Fruit fly (Drosophila melanogaster): ENCODE results near the gene CG15599.

Gene CG15599

dm6 chrX:15671026-15671563 lies 17.6 kb downstream of the CG15599 start, which contains the start of gene CG15646 (continued):
- no peak for TF ChIP-seq CG15514 (GFP tag; optimal IDR thresholded peaks at IDR 0.05)
- peak; percentile 75 for TF ChIP-seq Blimp-1 (GFP tag; optimal IDR thresholded peaks at IDR 0.05)
- no peak for TF ChIP-seq CG9797 (GFP tag; optimal IDR thresholded peaks at IDR 0.05)
- no peak for TF ChIP-seq pfk (GFP tag; optimal IDR thresholded peaks at IDR 0.05)
- peak; percentile 97 for TF ChIP-seq dmrt11E (tag; optimal IDR thresholded peaks at IDR 0.05)
- peak; percentile 68 for TF ChIP-seq vvl (GFP tag; IDR thresholded peaks at IDR 0.05)
- TF ChIP-seq CG15696 (tag; optimal IDR thresholded peaks at IDR 0.05): peak; percentile 95
- TF ChIP-seq hbn (GFP tag; IDR thresholded peaks at IDR 0.05; ENCODE audit: partially characterized antibody): no peak
- TF ChIP-seq sna (GFP tag; IDR thresholded peaks at IDR 0.05; ENCODE audit: partially characterized antibody): no peak
- peak; percentile 73; the same call in 2 of the 3 replicates for TF ChIP-seq CG6791 (GFP tag; IDR thresholded peaks at IDR 0.05; ENCODE audit: partially characterized antibody)
- TF ChIP-seq CG10654 (GFP tag; optimal IDR thresholded peaks at IDR 0.05): peak; percentile 65
- TF ChIP-seq cg (GFP tag; optimal IDR thresholded peaks at IDR 0.05): no peak
- no peak for TF ChIP-seq ro (GFP tag; IDR thresholded peaks at IDR 0.05)
- no peak for TF ChIP-seq ftz-f1 (GFP tag; optimal IDR thresholded peaks at IDR 0.05)
- peak; percentile 56 for TF ChIP-seq ATbp (GFP tag; optimal IDR thresholded peaks at IDR 0.05)
- no peak for TF ChIP-seq H15 (GFP tag; IDR thresholded peaks at IDR 0.05)
- no peak for TF ChIP-seq H2.0 (GFP tag; IDR thresholded peaks at IDR 0.05)
- TF ChIP-seq Deaf1 (tag; optimal IDR thresholded peaks at IDR 0.05): peak; percentile 43
- TF ChIP-seq Ptx1 (GFP tag; IDR thresholded peaks at IDR 0.05): peak; percentile 68
- TF ChIP-seq CG1832 (GFP tag; optimal IDR thresholded peaks at IDR 0.05): no peak
- TF ChIP-seq Lim3 (GFP tag; IDR thresholded peaks at IDR 0.05): no peak
- peak; percentile 74 for TF ChIP-seq Sox100B (GFP tag; optimal IDR thresholded peaks at IDR 0.05)
- peak; percentile 72 for TF ChIP-seq Oli (tag; optimal IDR thresholded peaks at IDR 0.05)
- peak; percentile 69; the same call in 1 of the 2 replicates for TF ChIP-seq lmd (GFP tag; IDR thresholded peaks at IDR 0.05)
- peak; percentile 76 for TF ChIP-seq CG7271 (tag; optimal IDR thresholded peaks at IDR 0.05)
- no peak for TF ChIP-seq CG4282 (GFP tag; optimal IDR thresholded peaks at IDR 0.05)
- peak; percentile 15 for TF ChIP-seq trh (GFP tag; optimal IDR thresholded peaks at IDR 0.05)
- no peak for TF ChIP-seq CG10366 (GFP tag; IDR thresholded peaks at IDR 0.05)
- TF ChIP-seq CG7839 (tag; optimal IDR thresholded peaks at IDR 0.05): peak; percentile 85

dm6 chrX:15662285-15662684 lies 26.4 kb downstream of the CG15599 start, which contains the start of gene CG8119:
TSS of gene CG8119 (plus strand) at chrX:15662585.
- TF ChIP-seq Ets65A (GFP tag): peak; percentile 65
- TF ChIP-seq CG6854 (GFP tag; optimal IDR thresholded peaks at IDR 0.05): no peak

dm6 chrX:15653364-15653809 lies 35.3 kb downstream of the CG15599 start:
- no peak for TF ChIP-seq CG4282 (GFP tag; optimal IDR thresholded peaks at IDR 0.05)
- no peak for TF ChIP-seq twi (tag; optimal IDR thresholded peaks at IDR 0.05)
- TF ChIP-seq bbx (GFP tag; IDR thresholded peaks at IDR 0.05; ENCODE audit: partially characterized antibody): peak; percentile 49; the same call in 1 of the 2 replicates
- TF ChIP-seq CG12155 (GFP tag; optimal IDR thresholded peaks at IDR 0.05): peak; percentile 4
- no peak for TF ChIP-seq cad (GFP tag; optimal IDR thresholded peaks at IDR 0.05)
- no peak for TF ChIP-seq CG8478 (optimal IDR thresholded peaks at IDR 0.05)
- TF ChIP-seq nau (GFP tag; optimal IDR thresholded peaks at IDR 0.05): no peak
- TF ChIP-seq amos (GFP tag; IDR thresholded peaks at IDR 0.05; ENCODE audit: partially characterized antibody): peak; percentile 77
- TF ChIP-seq Dref (GFP tag; IDR thresholded peaks at IDR 0.05): no peak
- TF ChIP-seq Rx (GFP tag; IDR thresholded peaks at IDR 0.05): peak; percentile 37; the same call in 1 of the 2 replicates
- TF ChIP-seq tx (GFP tag; optimal IDR thresholded peaks at IDR 0.05): no peak
- TF ChIP-seq CG17802 (tag; optimal IDR thresholded peaks at IDR 0.05): no peak
- TF ChIP-seq Taf1 (GFP tag; IDR thresholded peaks at IDR 0.05): 0 out of 2 replicates have a peak, but pooled peaks have one; percentile 16
- TF ChIP-seq shn (GFP tag; optimal IDR thresholded peaks at IDR 0.05): peak; percentile 4
- TF ChIP-seq Ravus (GFP tag; IDR thresholded peaks at IDR 0.05): no peak
- no peak for TF ChIP-seq oc (tag; optimal IDR thresholded peaks at IDR 0.05)
- TF ChIP-seq CG6654 (GFP tag; optimal IDR thresholded peaks at IDR 0.05): no peak
- TF ChIP-seq CG12769 (tag; optimal IDR thresholded peaks at IDR 0.05): no peak
- TF ChIP-seq ranshi (GFP tag; IDR thresholded peaks at IDR 0.05): 0 out of 2 replicates have a peak, but pooled peaks have one; percentile 22

Data from whole organism, embryonic.